Fruit fly (Drosophila melanogaster): ENCODE data around the gene CG2225.

The CG2225 gene

DNA sequence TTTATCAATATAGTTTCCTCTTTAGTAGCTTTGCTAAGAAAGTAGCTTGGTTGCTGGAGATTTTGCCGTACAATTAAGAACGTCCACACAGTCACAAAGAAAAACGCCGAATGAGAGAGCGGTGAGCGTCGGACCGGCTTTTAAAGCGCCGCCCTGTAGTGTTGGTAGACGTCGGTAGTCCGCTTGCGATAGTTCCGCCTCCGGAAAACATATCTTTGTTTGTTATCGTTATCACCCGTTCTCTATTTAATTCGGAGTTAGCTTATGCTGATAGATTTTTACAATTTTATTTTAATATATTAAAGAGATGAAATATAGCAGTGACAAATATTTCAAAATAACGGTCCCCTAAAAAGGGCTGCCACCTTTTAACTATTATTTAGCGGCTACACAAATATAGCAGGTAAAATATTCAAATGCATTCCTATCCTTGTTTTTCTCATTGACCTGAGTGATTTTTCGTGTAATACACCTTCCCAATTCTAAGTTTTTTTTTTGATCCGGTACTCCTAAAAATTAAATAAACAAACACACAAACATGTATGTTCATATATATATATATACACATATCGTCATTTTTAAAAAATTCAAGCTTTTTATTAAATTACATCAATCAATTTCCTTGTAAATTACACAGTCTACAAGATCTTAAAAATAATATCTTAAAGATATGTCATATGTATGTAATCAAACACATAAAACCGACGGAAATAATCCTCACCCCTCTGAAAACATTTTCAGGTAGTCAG, 47.3 kb downstream of the CG2225 start, which contains the start of gene Df31 (continued):
- TF ChIP-seq emc (GFP tag; optimal IDR thresholded peaks at IDR 0.05) (no peak), Tbp (GFP tag; optimal IDR thresholded peaks at IDR 0.05) (peak; percentile 95), so (GFP tag; IDR thresholded peaks at IDR 0.05) (no peak), pnt (GFP tag; optimal IDR thresholded peaks at IDR 0.05) (peak; percentile 1), CG32767 (GFP tag; IDR thresholded peaks at IDR 0.05) (no peak; the same call in 1 of the 2 replicates), Dp (GFP tag; optimal IDR thresholded peaks at IDR 0.05) (peak; percentile 9), Dip2 (GFP tag; IDR thresholded peaks at IDR 0.05) (no peak), ewg (GFP tag; optimal IDR thresholded peaks at IDR 0.05) (no peak), CG2116 (GFP tag; optimal IDR thresholded peaks at IDR 0.05) (peak; percentile 66), lab (GFP tag; optimal IDR thresholded peaks at IDR 0.05) (peak; percentile 84), crol (GFP tag; IDR thresholded peaks at IDR 0.05) (no peak), CG15269 (tag; optimal IDR thresholded peaks at IDR 0.05) (peak; percentile 34), ttk (GFP tag; IDR thresholded peaks at IDR 0.05) (peak; percentile 52; the same call in 1 of the 2 replicates), cad (GFP tag; optimal IDR thresholded peaks at IDR 0.05) (no peak), Elba2 (GFP tag; optimal IDR thresholded peaks at IDR 0.05) (no peak), CG17568 (GFP tag; optimal IDR thresholded peaks at IDR 0.05) (no peak), Aef1 (GFP tag; IDR thresholded peaks at IDR 0.05) (no peak; the same call in 1 of the 3 replicates), tio (GFP tag; optimal IDR thresholded peaks at IDR 0.05) (no peak), BtbVII (GFP tag; optimal IDR thresholded peaks at IDR 0.05) (peak; percentile 50), zen2 (GFP tag; IDR thresholded peaks at IDR 0.05; ENCODE audit: partially characterized antibody) (no peak; the same call in 2 of the 3 replicates), CG12659 (GFP tag; optimal IDR thresholded peaks at IDR 0.05) (peak; percentile 74), Ets65A (GFP tag) (peak; percentile 94), run (tag; optimal IDR thresholded peaks at IDR 0.05) (no peak), hth (optimal IDR thresholded peaks at IDR 0.05) (no peak), dysf (GFP tag; IDR thresholded peaks at IDR 0.05) (peak; percentile 47; the same call in 2 of the 3 replicates), CHES-1-like (GFP tag; optimal IDR thresholded peaks at IDR 0.05) (no peak), Hr78 (GFP tag; optimal IDR thresholded peaks at IDR 0.05) (no peak), CG31224 (GFP tag; IDR thresholded peaks at IDR 0.05) (no peak; the same call in 1 of the 2 replicates), Sox102F (GFP tag; optimal IDR thresholded peaks at IDR 0.05) (no peak), CG15479 (GFP tag; optimal IDR thresholded peaks at IDR 0.05) (no peak), zf30C (GFP tag; optimal IDR thresholded peaks at IDR 0.05) (peak; percentile 21), gsb-n (tag; optimal IDR thresholded peaks at IDR 0.05) (peak; percentile 19), CG4282 (GFP tag; optimal IDR thresholded peaks at IDR 0.05) (no peak), mld (GFP tag; IDR thresholded peaks at IDR 0.05; ENCODE audit: partially characterized antibody) (peak; percentile 82; the same call in 2 of the 3 replicates), esg (GFP tag; conservative IDR thresholded peaks at IDR 0.05) (no peak), CG1832 (GFP tag; optimal IDR thresholded peaks at IDR 0.05) (no peak), Taf1 (GFP tag; IDR thresholded peaks at IDR 0.05) (no peak), CG30431 (GFP tag; optimal IDR thresholded peaks at IDR 0.05) (no peak), fu2 (GFP tag; optimal IDR thresholded peaks at IDR 0.05) (peak; percentile 20), dati (GFP tag; IDR thresholded peaks at IDR 0.05) (no peak), CG9727 (GFP tag; optimal IDR thresholded peaks at IDR 0.05) (peak; percentile 53), vfl (GFP tag; optimal IDR thresholded peaks at IDR 0.05) (peak; percentile 62), psq (GFP tag; optimal IDR thresholded peaks at IDR 0.05) (no peak), nmo (GFP tag; optimal IDR thresholded peaks at IDR 0.05) (peak; percentile 45), CG10209 (GFP tag; optimal IDR thresholded peaks at IDR 0.05) (peak; percentile 17), Blimp-1 (GFP tag; optimal IDR thresholded peaks at IDR 0.05) (peak; percentile 43), Bgb (GFP tag; IDR thresholded peaks at IDR 0.05; ENCODE audit: partially characterized antibody) (peak; percentile 96), Hmx (GFP tag; optimal IDR thresholded peaks at IDR 0.05) (no peak), CG7357 (GFP tag; IDR thresholded peaks at IDR 0.05) (no peak), mam (GFP tag; optimal IDR thresholded peaks at IDR 0.05) (peak; percentile 73)

All from whole organism, embryonic.